Fruit fly (Drosophila melanogaster) whole organism, embryonic: ENCODE data around the gene Sema5c.
A peak's percentile ranks its signal among the peaks of the same experiment; 100 is the strongest.

Experiments used
- Asciz ChIP-seq: fragments of 200-800 bp; sonication (Bioruptor generic); optimal IDR thresholded peaks from 2 replicates; lab custom pipeline; 2017; ENCODE audit warnings: missing biosample characterization, mild to moderate bottlenecking, missing genetic modification characterization, missing genetic modification reagents
- Blimp-1 ChIP-seq: fragments of 200-800 bp; sonication (Bioruptor generic); optimal IDR thresholded peaks from 3 replicates; lab custom pipeline; 2018; ENCODE audit warnings: missing biosample characterization, missing genetic modification characterization, mild to moderate bottlenecking, moderate library complexity, missing genetic modification reagents
- CG10267 ChIP-seq: fragments of 200-800 bp; sonication (Bioruptor generic); optimal IDR thresholded peaks from 2 replicates; lab custom pipeline; 2018; ENCODE audit warnings: missing biosample characterization, mild to moderate bottlenecking, missing genetic modification characterization, moderate library complexity
- CG11093 ChIP-seq: fragments of 200-800 bp; sonication (Bioruptor generic); IDR thresholded peaks from 3 replicates; pipeline ENCODE4 v1.3.6; 2022; ENCODE audit warnings: missing biosample characterization, missing genetic modification characterization
- CG11504 ChIP-seq: fragments of 200-800 bp; sonication (Bioruptor generic); optimal IDR thresholded peaks from 3 replicates; lab custom pipeline; 2019; ENCODE audit warnings: missing biosample characterization, mild to moderate bottlenecking, missing genetic modification characterization, moderate library complexity
- CG13424 ChIP-seq: fragments of 200-800 bp; sonication (Bioruptor generic); optimal IDR thresholded peaks from 2 replicates; lab custom pipeline; 2019; ENCODE audit warnings: missing biosample characterization, mild to moderate bottlenecking, missing genetic modification characterization, moderate library complexity
- CG13775 ChIP-seq: fragments of 200-800 bp; sonication (Bioruptor generic); optimal IDR thresholded peaks from 3 replicates; lab custom pipeline; 2017; ENCODE audit warnings: missing biosample characterization, mild to moderate bottlenecking, missing genetic modification characterization
- CG14710 ChIP-seq: fragments of 200-800 bp; sonication (Bioruptor generic); optimal IDR thresholded peaks from 3 replicates; lab custom pipeline; 2019; ENCODE audit warnings: missing biosample characterization, mild to moderate bottlenecking, missing genetic modification characterization, moderate library complexity
- CG15269 ChIP-seq: fragments of 200-800 bp; sonication (Bioruptor generic); optimal IDR thresholded peaks from 2 replicates; lab custom pipeline; 2018; ENCODE audit warnings: missing biosample characterization, mild to moderate bottlenecking, missing genetic modification characterization, moderate library complexity
- CG17361 ChIP-seq: fragments of 200-800 bp; sonication (Bioruptor generic); IDR thresholded peaks from 3 replicates; pipeline ENCODE4 v1.3.6; 2022; ENCODE audit warnings: missing biosample characterization, missing genetic modification characterization
- CG17829 ChIP-seq: fragments of 200-800 bp; optimal IDR thresholded peaks from 2 replicates; lab custom pipeline; 2019; ENCODE audit warnings: missing biosample characterization, mild to moderate bottlenecking, missing genetic modification characterization, moderate library complexity
- CG18262 ChIP-seq: fragments of 200-800 bp; optimal IDR thresholded peaks from 3 replicates; lab custom pipeline; 2019; ENCODE audit warnings: missing biosample characterization, mild to moderate bottlenecking, missing genetic modification characterization, moderate library complexity
- CG1832 ChIP-seq: fragments of 200-800 bp; sonication (Bioruptor generic); optimal IDR thresholded peaks from 2 replicates; lab custom pipeline; 2017; ENCODE audit warnings: missing biosample characterization, mild to moderate bottlenecking, missing genetic modification characterization, inconsistent platforms
- CG18619 ChIP-seq: fragments of 200-800 bp; sonication (Bioruptor generic); optimal IDR thresholded peaks from 3 replicates; lab custom pipeline; 2017; ENCODE audit warnings: missing biosample characterization, mild to moderate bottlenecking, missing genetic modification characterization
- CG31365 ChIP-seq: fragments of 200-800 bp; sonication (Bioruptor generic); optimal IDR thresholded peaks from 2 replicates; lab custom pipeline; 2018; ENCODE audit warnings: missing biosample characterization, mild to moderate bottlenecking, missing genetic modification characterization
- CG34376 ChIP-seq: fragments of 200-800 bp; sonication (Bioruptor generic); optimal IDR thresholded peaks from 2 replicates; lab custom pipeline; 2018; ENCODE audit warnings: missing biosample characterization, mild to moderate bottlenecking, missing genetic modification characterization
- CG6689 ChIP-seq: fragments of 200-800 bp; sonication (Bioruptor generic); IDR thresholded peaks from 2 replicates; pipeline ENCODE4 v1.3.6; 2022; ENCODE audit warnings: missing biosample characterization, missing genetic modification characterization
- CG7839 ChIP-seq: fragments of 200-800 bp; sonication (Bioruptor generic); optimal IDR thresholded peaks from 3 replicates; lab custom pipeline; 2018; ENCODE audit warnings: missing biosample characterization, mild to moderate bottlenecking, missing genetic modification characterization, moderate library complexity
- CG9727 ChIP-seq: fragments of 200-800 bp; sonication (Bioruptor generic); optimal IDR thresholded peaks from 3 replicates; lab custom pipeline; 2017; ENCODE audit warnings: missing biosample characterization, mild to moderate bottlenecking, missing genetic modification characterization
- CHES-1-like ChIP-seq: fragments of 200-800 bp; sonication (Bioruptor generic); optimal IDR thresholded peaks from 2 replicates; lab custom pipeline; 2016; ENCODE audit warnings: missing biosample characterization, missing genetic modification characterization
- Dfd ChIP-seq, 2 experiments: fragments of >200 bp; optimal IDR thresholded peaks; 2 replicates each; lab custom pipeline; 2017; ENCODE audit warnings: missing biosample characterization in 2 of 2, missing genetic modification characterization in 2 of 2
- E2f2 ChIP-seq: fragments of 200-800 bp; sonication (Bioruptor generic); IDR thresholded peaks from 2 replicates; pipeline ENCODE4 v1.3.6; 2022; ENCODE audit warnings: missing biosample characterization, missing genetic modification characterization
- Fer3 ChIP-seq: fragments of 200-800 bp; sonication (Bioruptor generic); optimal IDR thresholded peaks from 2 replicates; lab custom pipeline; 2018; ENCODE audit warnings: missing biosample characterization, mild to moderate bottlenecking, missing genetic modification characterization, moderate library complexity
- Hr3 ChIP-seq: fragments of 200-800 bp; sonication (Bioruptor generic); optimal IDR thresholded peaks from 3 replicates; lab custom pipeline; 2016; ENCODE audit warnings: missing biosample characterization, missing genetic modification characterization
- Hr39 ChIP-seq: fragments of >200 bp; optimal IDR thresholded peaks from 2 replicates; lab custom pipeline; 2017
- Hr51 ChIP-seq, 2 experiments: fragments of 200-800 bp; sonication (Bioruptor generic); optimal IDR thresholded peaks; 2 replicates in 1 of 2; 3 replicates in 1 of 2; lab custom pipeline; 2016 to 2018; ENCODE audit warnings: missing biosample characterization in 2 of 2, missing genetic modification characterization in 2 of 2, mild to moderate bottlenecking in 1 of 2, moderate library complexity in 1 of 2
- Ptx1 ChIP-seq: fragments of 200-800 bp; sonication (Bioruptor generic); IDR thresholded peaks from 2 replicates; pipeline ENCODE4 v1.3.6; 2022; ENCODE audit warnings: missing biosample characterization, missing genetic modification characterization
- Rfx ChIP-seq: fragments of 200-800 bp; sonication (Bioruptor generic); IDR thresholded peaks from 2 replicates; pipeline ENCODE4 v1.3.6; 2022; ENCODE audit warnings: missing biosample characterization, missing genetic modification characterization
- Xrp1 ChIP-seq: fragments of 200-800 bp; sonication (Bioruptor generic); IDR thresholded peaks from 2 replicates; pipeline ENCODE4 v1.3.6; 2022; ENCODE audit warnings: missing biosample characterization, missing genetic modification characterization
- chn ChIP-seq: fragments of 200-800 bp; sonication (Bioruptor generic); optimal IDR thresholded peaks from 2 replicates; lab custom pipeline; 2016; ENCODE audit warnings: missing biosample characterization, missing genetic modification characterization
- dmrt11E ChIP-seq: fragments of 200-800 bp; sonication (Bioruptor generic); optimal IDR thresholded peaks from 3 replicates; lab custom pipeline; 2018; ENCODE audit warnings: missing biosample characterization, mild to moderate bottlenecking, missing genetic modification characterization, moderate library complexity
- dmrt99B ChIP-seq: fragments of 200-800 bp; sonication (Bioruptor generic); optimal IDR thresholded peaks from 2 replicates; lab custom pipeline; 2018; ENCODE audit warnings: missing biosample characterization, mild to moderate bottlenecking, missing genetic modification characterization, moderate library complexity
- dysf ChIP-seq: fragments of 200-800 bp; sonication (Bioruptor generic); IDR thresholded peaks from 3 replicates; pipeline ENCODE4 v1.3.6; 2022; ENCODE audit warnings: missing biosample characterization, missing genetic modification characterization
- fd96Cb ChIP-seq: fragments of 200-800 bp; sonication (Bioruptor generic); optimal IDR thresholded peaks from 2 replicates; lab custom pipeline; 2018; ENCODE audit warnings: missing biosample characterization, mild to moderate bottlenecking, missing genetic modification characterization, moderate library complexity
- gem ChIP-seq: fragments of 200-800 bp; sonication (Bioruptor generic); optimal IDR thresholded peaks from 2 replicates; lab custom pipeline; 2019; ENCODE audit warnings: missing biosample characterization, mild to moderate bottlenecking, missing genetic modification characterization, moderate library complexity
- grau ChIP-seq: fragments of 200-800 bp; optimal IDR thresholded peaks from 3 replicates; lab custom pipeline; 2019; ENCODE audit warnings: missing biosample characterization, mild to moderate bottlenecking, missing genetic modification characterization, moderate library complexity
- lab ChIP-seq: fragments of 200-800 bp; sonication (Bioruptor generic); optimal IDR thresholded peaks from 3 replicates; lab custom pipeline; 2017; ENCODE audit warnings: missing biosample characterization, missing genetic modification characterization, mild to moderate bottlenecking, moderate library complexity, missing genetic modification reagents
- pan ChIP-seq, 4 experiments: fragments of >200 bp in 3 of 4; fragments of 200-800 bp in 1 of 4; sonication (Bioruptor generic) in 1 of 4; optimal IDR thresholded peaks in 3 of 4; IDR thresholded peaks in 1 of 4; 2 replicates each; pipeline versions ENCODE4 v1.3.6 to Lab custom; 2017 to 2022; ENCODE audit warnings: missing biosample characterization in 2 of 4, missing genetic modification characterization in 2 of 4, mixed read lengths in 1 of 4
- phol ChIP-seq: fragments of 200-800 bp; sonication (Bioruptor generic); optimal IDR thresholded peaks from 3 replicates; lab custom pipeline; 2018; ENCODE audit warnings: missing biosample characterization, mild to moderate bottlenecking, missing genetic modification characterization, moderate library complexity
- prd ChIP-seq, 3 experiments: fragments of >200 bp in 2 of 3; fragments of 200-800 bp in 1 of 3; sonication (Bioruptor generic) in 1 of 3; optimal IDR thresholded peaks in 2 of 3; IDR thresholded peaks in 1 of 3; 2 replicates in 2 of 3; 3 replicates in 1 of 3; pipeline versions ENCODE4 v1.3.6 to Lab custom; 2017 to 2022; ENCODE audit warnings: missing biosample characterization in 1 of 3, missing genetic modification characterization in 1 of 3
- row ChIP-seq: fragments of 200-800 bp; sonication (Bioruptor generic); IDR thresholded peaks from 3 replicates; pipeline ENCODE4 v1.3.6; 2022; ENCODE audit warnings: missing biosample characterization, missing genetic modification characterization
- shn ChIP-seq: fragments of 200-800 bp; sonication (Bioruptor generic); optimal IDR thresholded peaks from 3 replicates; lab custom pipeline; 2016; ENCODE audit warnings: missing biosample characterization, missing genetic modification characterization
- sisA ChIP-seq: fragments of 200-800 bp; sonication (Bioruptor generic); IDR thresholded peaks from 2 replicates; pipeline ENCODE4 v1.3.6; 2022; ENCODE audit warnings: missing biosample characterization, missing genetic modification characterization
- tio ChIP-seq: fragments of 200-800 bp; sonication (Bioruptor generic); optimal IDR thresholded peaks from 2 replicates; lab custom pipeline; 2017; ENCODE audit warnings: missing biosample characterization, missing genetic modification characterization, inconsistent platforms
- ttk ChIP-seq: fragments of 200-800 bp; sonication (Bioruptor generic); IDR thresholded peaks from 2 replicates; pipeline ENCODE4 v2.1.2; 2022; ENCODE audit warnings: missing biosample characterization, missing genetic modification characterization
- zf30C ChIP-seq: fragments of 200-800 bp; sonication (Bioruptor generic); optimal IDR thresholded peaks from 3 replicates; lab custom pipeline; 2018; ENCODE audit warnings: missing biosample characterization, mild to moderate bottlenecking, missing genetic modification characterization

The Sema5c gene

DNA sequence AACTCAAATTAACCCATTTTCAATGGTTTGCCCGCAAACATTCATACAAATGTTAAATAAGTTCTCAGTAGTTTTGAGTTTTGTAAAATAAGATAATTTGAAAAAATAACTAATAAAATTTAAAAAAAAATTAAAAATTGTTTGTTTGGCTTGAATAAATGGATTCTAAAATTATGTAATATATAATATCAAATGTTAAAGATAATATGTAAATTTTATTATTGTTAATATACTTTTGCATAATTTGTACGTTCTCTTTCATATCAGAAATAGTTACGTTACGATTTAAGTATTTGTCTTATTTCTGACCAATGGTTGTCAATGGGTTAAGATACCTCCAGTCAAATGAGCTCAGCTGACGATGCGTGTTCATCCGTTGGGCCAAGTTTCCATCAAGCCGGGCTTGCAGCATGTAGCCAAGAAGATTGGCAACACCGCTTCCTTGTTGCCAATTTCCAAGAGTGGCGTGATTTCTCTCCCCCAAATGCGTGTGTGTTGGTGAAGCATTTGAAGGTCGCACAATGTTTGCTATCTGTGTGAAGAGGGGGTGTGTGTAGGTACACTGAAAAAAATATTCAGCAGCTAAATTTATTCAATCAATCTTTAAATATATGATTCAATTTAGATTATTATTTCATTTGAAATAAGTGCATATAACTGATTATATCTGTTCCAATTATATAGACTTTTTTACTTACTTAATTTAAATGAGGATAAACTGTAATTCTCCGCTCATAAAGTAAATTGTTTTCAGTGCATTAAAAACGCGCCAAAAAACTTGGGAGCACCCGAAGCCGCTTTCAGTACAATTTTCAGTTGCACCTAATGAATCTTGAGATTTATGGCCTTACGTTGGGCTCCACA lies 15.4 kb upstream of the Sema5c start (continued):
- TF ChIP-seq Hr3 (GFP tag; lab: Kevin White, UChicago) (peak; percentile 15), CG7839 (tag; lab: Kevin White, UChicago) (peak; percentile 24), Ptx1 (GFP tag; lab: Robert Waterston, UW) (peak; percentile 29; the same call in 1 of the 2 replicates), CG18619 (GFP tag; lab: Kevin White, UChicago) (no peak), phol (tag; lab: Kevin White, UChicago) (peak; percentile 54), gem (peak; percentile 60), Xrp1 (GFP tag; lab: Robert Waterston, UW) (peak; percentile 64), Hr51 (GFP tag; optimal IDR thresholded peaks at IDR 0.05; lab: Kevin White, UChicago) (peak in 1 of 2 experiments; percentile 45), Dfd (GFP tag; optimal IDR thresholded peaks at IDR 0.05; lab: Kevin White, UChicago) (no peak), CG34376 (no peak), Rfx (GFP tag; lab: Robert Waterston, UW) (0 out of 2 replicates have a peak, but pooled peaks have one; percentile 13), CG15269 (tag; lab: Kevin White, UChicago) (peak; percentile 14), CHES-1-like (no peak), zf30C (GFP tag; lab: Kevin White, UChicago) (peak; percentile 24), E2f2 (GFP tag; lab: Robert Waterston, UW) (peak; percentile 30; the same call in 1 of the 2 replicates), lab (GFP tag; lab: Kevin White, UChicago) (peak; percentile 31), CG31365 (tag; lab: Kevin White, UChicago) (no peak), Blimp-1 (peak; percentile 25), CG17361 (peak; percentile 68; the same call in 2 of the 3 replicates), ttk (0 out of 2 replicates have a peak, but pooled peaks have one; percentile 44), CG11504 (tag; lab: Kevin White, UChicago) (peak; percentile 62), dysf (GFP tag; lab: Robert Waterston, UW) (0 out of 3 replicates have a peak, but pooled peaks have one; percentile 44), Fer3 (tag; lab: Kevin White, UChicago) (peak; percentile 16), dmrt11E (tag; lab: Kevin White, UChicago) (peak; percentile 59), grau (tag; lab: Kevin White, UChicago) (peak; percentile 42), tio (GFP tag; lab: Kevin White, UChicago) (peak; percentile 31), pan (optimal IDR thresholded peaks at IDR 0.05; lab: Kevin White, UChicago) (no peak), pan (GFP tag; optimal IDR thresholded peaks at IDR 0.05 in 1 of 2, IDR thresholded peaks at IDR 0.05 in 1 of 2) (peak in 1 of 2 experiments; percentile 24), CG13775 (peak; percentile 11), CG9727 (peak; percentile 58), CG18262 (tag; lab: Kevin White, UChicago) (peak; percentile 43), fd96Cb (tag; lab: Kevin White, UChicago) (peak; percentile 18), CG17829 (tag; lab: Kevin White, UChicago) (peak; percentile 23), row (GFP tag; lab: Robert Waterston, UW) (peak; percentile 50; the same call in 2 of the 3 replicates), CG1832 (no peak), shn (no peak), sisA (GFP tag; lab: Robert Waterston, UW) (no peak), CG10267 (tag; lab: Kevin White, UChicago) (peak; percentile 12), CG13424 (tag; lab: Kevin White, UChicago) (no peak), chn (GFP tag; lab: Kevin White, UChicago) (peak; percentile 31), prd (optimal IDR thresholded peaks at IDR 0.05; lab: Kevin White, UChicago) (no peak), prd (GFP tag; IDR thresholded peaks at IDR 0.05; lab: Robert Waterston, UW) (peak; percentile 69), CG14710 (tag; lab: Kevin White, UChicago) (peak; percentile 11), Hr39 (no peak), dmrt99B (tag; lab: Kevin White, UChicago) (peak; percentile 28), CG6689 (GFP tag; lab: Robert Waterston, UW) (peak; percentile 51; the same call in 1 of the 2 replicates), CG11093 (0 out of 3 replicates have a peak, but pooled peaks have one; percentile 23), Asciz (GFP tag; lab: Kevin White, UChicago) (peak; percentile 22)
